Fruit fly (Drosophila melanogaster) whole organism, pupa: ENCODE results near the gene dmrt93B.

Experiments
- CG4496 ChIP-seq: fragments of 200-800 bp; sonication (Bioruptor generic); IDR thresholded peaks from 3 replicates; pipeline ENCODE4 v1.3.6; 2022; ENCODE audit warnings: missing biosample characterization, missing genetic modification characterization
- Pif1B ChIP-seq: fragments of 200-800 bp; sonication (Bioruptor generic); optimal IDR thresholded peaks from 3 replicates; lab custom pipeline; 2016; ENCODE audit warnings: missing biosample characterization, missing genetic modification characterization

dm6 chr3R:21092829-21093228 is 19.0 kb downstream of the dmrt93B start:
- TF ChIP-seq Pif1B (GFP tag; lab: Kevin White, UChicago) (no peak), CG4496 (GFP tag; lab: Robert Waterston, UW) (no peak)
